Worm (Caenorhabditis elegans) whole organism, early embryonic: ENCODE measurements around the gene M106.2.

Source experiments
- B0310.2 ChIP-seq: sonication (generic microtip); optimal IDR thresholded peaks from 2 replicates; lab custom pipeline; 2016; ENCODE audit warnings: mild to moderate bottlenecking, missing genetic modification characterization, missing compliant biosample characterization
- F13C5.2 ChIP-seq: sonication (generic microtip); optimal IDR thresholded peaks from 2 replicates; lab custom pipeline; 2017; ENCODE audit warnings: mild to moderate bottlenecking, missing genetic modification characterization, inconsistent platforms, missing compliant biosample characterization
- aly-1 ChIP-seq: sonication (generic microtip); optimal IDR thresholded peaks from 2 replicates; lab custom pipeline; 2016; ENCODE audit warnings: missing genetic modification characterization, missing compliant biosample characterization
- ama-1 ChIP-seq: fragments of 150-350 bp; optimal IDR thresholded peaks from 2 replicates; lab custom pipeline; 2014
- ceh-13 ChIP-seq: fragments of 200-800 bp; sonication (Bioruptor generic); optimal IDR thresholded peaks from 2 replicates; lab custom pipeline; 2018; ENCODE audit warnings: mild to moderate bottlenecking, missing genetic modification characterization, missing compliant biosample characterization
- ceh-36 ChIP-seq: sonication (generic microtip); optimal IDR thresholded peaks from 2 replicates; lab custom pipeline; 2016; ENCODE audit warnings: missing genetic modification characterization, inconsistent platforms, missing compliant biosample characterization
- ets-7 ChIP-seq: sonication (generic microtip); optimal IDR thresholded peaks from 2 replicates; lab custom pipeline; 2016; ENCODE audit warnings: missing genotype, missing genetic modification characterization, missing compliant biosample characterization
- flt-1 ChIP-seq: fragments of 200-800 bp; sonication (Bioruptor generic); IDR thresholded peaks from 2 replicates; pipeline ENCODE4 v1.3.6; 2022; ENCODE audit warnings: missing genetic modification characterization, missing compliant biosample characterization
- hmbx-1 ChIP-seq: sonication (generic microtip); optimal IDR thresholded peaks from 2 replicates; lab custom pipeline; 2016; ENCODE audit warnings: mild to moderate bottlenecking, missing genetic modification characterization, missing compliant biosample characterization
- hmg-4 ChIP-seq: fragments of 200-800 bp; sonication (Bioruptor generic); optimal IDR thresholded peaks from 2 replicates; lab custom pipeline; 2018; ENCODE audit warnings: mild to moderate bottlenecking, missing genetic modification characterization, missing compliant biosample characterization
- hnd-1 ChIP-seq: sonication (generic microtip); optimal IDR thresholded peaks from 2 replicates; lab custom pipeline; 2016; ENCODE audit warnings: missing genetic modification characterization, missing compliant biosample characterization
- pes-1 ChIP-seq: fragments of 200-800 bp; sonication (Bioruptor generic); IDR thresholded peaks from 2 replicates; pipeline ENCODE4 v1.3.6; 2022; ENCODE audit warnings: missing genetic modification reagents, missing genetic modification characterization, missing compliant biosample characterization
- scrt-1 ChIP-seq: fragments of 200-800 bp; sonication (Bioruptor generic); IDR thresholded peaks from 2 replicates; pipeline ENCODE4 v1.3.6; 2022; ENCODE audit warnings: missing genetic modification characterization, missing compliant biosample characterization
- sea-1 ChIP-seq: fragments of 200-800 bp; sonication (Bioruptor generic); conservative IDR thresholded peaks from 2 replicates; pipeline ENCODE4 v1.3.6; 2022; ENCODE audit warnings: missing genetic modification characterization, missing compliant biosample characterization
- tbx-11 ChIP-seq: fragments of 200-800 bp; sonication (Bioruptor generic); IDR thresholded peaks from 2 replicates; pipeline ENCODE4 v1.3.6; 2022; ENCODE audit warnings: missing genetic modification characterization, missing compliant biosample characterization
- tbx-37 ChIP-seq: fragments of 200-800 bp; sonication (Bioruptor generic); conservative IDR thresholded peaks from 2 replicates; pipeline ENCODE4 v1.3.6; 2022; ENCODE audit warnings: missing genetic modification reagents, missing genetic modification characterization, missing compliant biosample characterization
- tra-4 ChIP-seq: sonication (generic microtip); optimal IDR thresholded peaks from 2 replicates; lab custom pipeline; 2017; ENCODE audit warnings: missing genetic modification characterization, missing compliant biosample characterization

Gene M106.2

ce11 chrII:10885250-10885649 is 35.4 kb upstream of the M106.2 start:
- TF ChIP-seq aly-1 (tag; lab: Kevin White, UChicago), result no peak
- TF ChIP-seq hmbx-1 (tag; lab: Kevin White, UChicago), result no peak
- TF ChIP-seq sea-1 (GFP tag; lab: Robert Waterston, UW), result no peak
- no peak for TF ChIP-seq F13C5.2 (tag; lab: Kevin White, UChicago)
- TF ChIP-seq hnd-1, result no peak
- no peak for TF ChIP-seq tra-4 (tag; lab: Kevin White, UChicago)

DNA sequence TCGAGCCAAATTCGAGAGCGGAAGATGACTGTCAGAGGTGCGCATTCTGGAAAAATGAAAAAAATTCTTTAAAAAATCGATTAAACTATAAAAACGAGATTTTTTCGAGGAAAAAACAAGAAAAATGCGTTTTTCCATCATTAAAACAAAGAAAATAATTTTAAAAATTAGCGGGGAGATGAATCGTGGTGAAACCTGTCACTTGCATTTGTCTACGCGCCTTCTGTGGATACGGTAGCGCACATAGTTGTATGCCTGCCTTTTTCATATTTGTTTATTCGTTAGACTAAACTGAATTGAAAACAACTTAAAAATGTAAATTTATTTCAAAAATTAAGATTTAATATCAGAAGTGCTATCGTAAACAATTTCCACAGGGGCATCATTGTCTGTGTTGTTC is 34.6 kb upstream of the M106.2 start, which contains the start of gene egg-3:
egg-3 (minus strand) TSS at position 46 of the 400 bp plus-strand sequence.
- TF ChIP-seq sea-1 (GFP tag; lab: Robert Waterston, UW) (no peak), tbx-11 (GFP tag; lab: Robert Waterston, UW) (no peak), hmbx-1 (tag; lab: Kevin White, UChicago) (no peak), aly-1 (tag; lab: Kevin White, UChicago) (no peak), hnd-1 (no peak), ceh-13 (GFP tag; lab: Kevin White, UChicago) (no peak), hmg-4 (GFP tag; lab: Kevin White, UChicago) (no peak)

- no peak for TF ChIP-seq ama-1 (lab: Kevin White, UChicago)
- TF ChIP-seq hmbx-1 (tag; lab: Kevin White, UChicago), result no peak
- TF ChIP-seq pes-1, result no peak
- no peak for TF ChIP-seq B0310.2 (tag; lab: Kevin White, UChicago)
- no peak for TF ChIP-seq F13C5.2 (tag; lab: Kevin White, UChicago)
- TF ChIP-seq aly-1 (tag; lab: Kevin White, UChicago), result no peak
- no peak for TF ChIP-seq hmg-4 (GFP tag; lab: Kevin White, UChicago)
- no peak for TF ChIP-seq tra-4 (tag; lab: Kevin White, UChicago)
- TF ChIP-seq ets-7 (tag; lab: Kevin White, UChicago), result no peak
- no peak for TF ChIP-seq tbx-37
- TF ChIP-seq tbx-11 (GFP tag; lab: Robert Waterston, UW), result no peak
- TF ChIP-seq ceh-36 (tag; lab: Kevin White, UChicago), result no peak
- TF ChIP-seq scrt-1 (GFP tag; lab: Robert Waterston, UW), result no peak
- TF ChIP-seq sea-1 (GFP tag; lab: Robert Waterston, UW), result no peak
- no peak for TF ChIP-seq ceh-13 (GFP tag; lab: Kevin White, UChicago)
- TF ChIP-seq hnd-1, result no peak
- no peak for TF ChIP-seq flt-1 (GFP tag; lab: Robert Waterston, UW)
These were observed 30.8 kb upstream of the M106.2 start, which contains the start of gene lurp-1 for ce11 chrII:10880625-10881024. lurp-1 (plus strand) TSS chrII:10880925.

ce11 chrII:10873631-10874030 is 23.8 kb upstream of the M106.2 start, which contains the start of gene orc-2:
orc-2 (plus strand) TSS chrII:10873931.
- TF ChIP-seq B0310.2 (tag; lab: Kevin White, UChicago) (no peak), sea-1 (GFP tag; lab: Robert Waterston, UW) (no peak), ets-7 (tag; lab: Kevin White, UChicago) (no peak), ceh-36 (tag; lab: Kevin White, UChicago) (no peak), aly-1 (tag; lab: Kevin White, UChicago) (no peak), hmg-4 (GFP tag; lab: Kevin White, UChicago) (no peak), pes-1 (no peak), hmbx-1 (tag; lab: Kevin White, UChicago) (no peak), tra-4 (tag; lab: Kevin White, UChicago) (no peak), tbx-11 (GFP tag; lab: Robert Waterston, UW) (no peak), ama-1 (lab: Kevin White, UChicago) (no peak), scrt-1 (GFP tag; lab: Robert Waterston, UW) (no peak), F13C5.2 (tag; lab: Kevin White, UChicago) (no peak)

DNA sequence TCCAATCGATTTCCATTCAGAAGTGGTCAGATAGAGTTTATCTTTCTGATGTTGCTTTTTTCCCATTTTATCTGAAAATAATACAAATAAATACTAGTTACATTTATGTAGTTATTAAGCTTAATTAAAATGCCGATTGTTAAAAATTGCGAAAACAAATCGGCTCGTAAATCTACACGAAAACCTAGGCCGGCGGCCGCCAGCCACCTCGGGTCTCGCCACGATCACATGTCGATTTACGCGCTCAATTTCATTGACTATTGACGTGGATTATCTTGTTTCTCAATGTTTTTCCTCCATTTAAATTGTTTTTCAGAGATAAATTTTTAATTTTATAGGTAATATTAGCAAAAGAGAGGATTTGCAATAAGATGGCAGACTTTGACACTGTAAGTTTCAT is 22.7 kb upstream of the M106.2 start, which contains the start of the genes cyn-4 and copz-1:
cyn-4 (minus strand) TSS at position 71 of the 400 bp plus-strand sequence.
copz-1 (plus strand) TSS at position 339 of the 400 bp plus-strand sequence.
- TF ChIP-seq tbx-37 (peak; percentile 84), F13C5.2 (tag; lab: Kevin White, UChicago) (peak; percentile 68), ets-7 (tag; lab: Kevin White, UChicago) (peak; percentile 27), B0310.2 (tag; lab: Kevin White, UChicago) (no peak), flt-1 (GFP tag; lab: Robert Waterston, UW) (no peak), hmg-4 (GFP tag; lab: Kevin White, UChicago) (peak; percentile 42), pes-1 (peak; percentile 57; the same call in 1 of the 2 replicates), scrt-1 (GFP tag; lab: Robert Waterston, UW) (no peak)

- TF ChIP-seq ceh-36 (tag; lab: Kevin White, UChicago) (no peak), hnd-1 (no peak), B0310.2 (tag; lab: Kevin White, UChicago) (no peak), tra-4 (tag; lab: Kevin White, UChicago) (no peak), tbx-37 (no peak), tbx-11 (GFP tag; lab: Robert Waterston, UW) (no peak), hmg-4 (GFP tag; lab: Kevin White, UChicago) (no peak)
These were observed 20.9 kb upstream of the M106.2 start for ce11 chrII:10870698-10871097.

DNA sequence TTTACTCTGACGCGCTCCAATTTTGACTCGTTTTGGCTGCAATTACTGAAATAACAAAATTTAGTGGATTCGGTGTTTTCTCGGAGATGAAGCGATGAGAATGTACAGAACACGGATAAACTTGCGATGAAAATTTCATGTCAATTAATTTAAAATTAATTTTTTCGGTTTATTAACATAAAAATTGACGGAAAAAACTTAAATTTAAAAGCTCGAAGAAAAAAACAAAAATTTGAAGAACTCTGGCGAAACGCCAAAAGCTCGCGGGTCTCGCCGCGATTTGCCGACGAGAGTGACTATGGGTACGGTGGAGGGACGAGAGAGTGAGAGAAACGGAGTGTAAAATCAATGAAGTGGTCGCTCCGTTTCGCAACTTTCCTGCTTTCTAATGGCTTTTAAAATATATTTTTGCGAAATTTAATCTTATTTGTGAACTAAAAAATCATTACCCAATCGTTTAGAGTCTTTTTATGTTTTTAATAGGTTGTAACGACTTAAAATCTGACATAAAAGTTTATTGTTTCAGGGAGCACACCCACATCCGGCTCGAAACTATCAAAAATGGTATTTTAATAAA is 19.0 kb upstream of the M106.2 start, which contains the start of the genes gmps-1 and cap-2:
gmps-1 (minus strand) TSS at position 51 of the 577 bp plus-strand sequence.
cap-2 (plus strand) TSS at position 527 of the 577 bp plus-strand sequence.
- TF ChIP-seq ceh-13 (GFP tag; lab: Kevin White, UChicago) (no peak), ets-7 (tag; lab: Kevin White, UChicago) (no peak), ama-1 (lab: Kevin White, UChicago) (no peak), hnd-1 (no peak), ceh-36 (tag; lab: Kevin White, UChicago) (no peak), pes-1 (peak; percentile 61), sea-1 (GFP tag; lab: Robert Waterston, UW) (0 out of 2 replicates have a peak, but pooled peaks have one; percentile 17), tra-4 (tag; lab: Kevin White, UChicago) (no peak), scrt-1 (GFP tag; lab: Robert Waterston, UW) (no peak), F13C5.2 (tag; lab: Kevin White, UChicago) (peak; percentile 88), flt-1 (GFP tag; lab: Robert Waterston, UW) (peak; percentile 9; the same call in 1 of the 2 replicates), hmg-4 (GFP tag; lab: Kevin White, UChicago) (no peak)
